Worm (Caenorhabditis elegans): ENCODE measurements around the gene K02D10.1.

The K02D10.1 gene

DNA sequence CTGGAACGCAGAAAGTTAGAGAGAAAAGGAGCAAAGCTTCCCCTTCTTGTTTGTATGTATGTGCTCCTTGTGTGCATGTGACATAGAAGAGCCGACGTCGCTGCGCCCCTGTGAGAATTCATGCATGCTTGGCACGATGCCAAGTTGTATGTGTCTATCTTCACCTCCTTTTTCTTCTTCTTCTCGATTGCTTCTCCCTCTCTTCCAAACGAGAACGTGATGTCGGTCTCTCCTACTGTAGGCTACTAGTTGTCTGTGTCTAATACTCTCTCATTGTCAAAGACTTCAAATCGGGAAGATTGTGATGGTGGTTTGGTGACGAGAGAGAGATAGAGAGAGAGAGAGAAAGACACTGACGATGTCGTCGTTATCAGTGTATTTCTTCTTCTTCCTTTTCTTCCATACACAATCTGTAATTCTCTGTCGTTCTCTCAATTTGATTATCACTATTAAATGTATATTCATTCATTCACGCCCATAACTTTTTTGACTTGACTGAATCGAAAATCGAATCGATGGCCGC is 27.9 kb downstream of the K02D10.1 start (continued):
- TF ChIP-seq rcor-1 (GFP tag; IDR thresholded peaks at IDR 0.05) (no peak), let-526 (GFP tag; IDR thresholded peaks at IDR 0.05) (no peak), Y79H2A.3 (GFP tag; conservative IDR thresholded peaks at IDR 0.05) (no peak), ets-4 (GFP tag; optimal IDR thresholded peaks at IDR 0.05) (peak; percentile 80), madf-8 (GFP tag; conservative IDR thresholded peaks at IDR 0.05) (no peak), lin-35 (GFP tag; optimal IDR thresholded peaks at IDR 0.05) (peak in 1 of 3 experiments; percentile 74), tbp1 (GFP tag; optimal IDR thresholded peaks at IDR 0.05) (peak; percentile 46), F49E8.2 (tag; optimal IDR thresholded peaks at IDR 0.05; ENCODE audit: insufficient read depth) (no peak), Y53F4B.3 (GFP tag; IDR thresholded peaks at IDR 0.05) (no peak), F55B11.4 (tag; optimal IDR thresholded peaks at IDR 0.05; ENCODE audit: borderline replicate concordance, insufficient read depth) (no peak)

DNA sequence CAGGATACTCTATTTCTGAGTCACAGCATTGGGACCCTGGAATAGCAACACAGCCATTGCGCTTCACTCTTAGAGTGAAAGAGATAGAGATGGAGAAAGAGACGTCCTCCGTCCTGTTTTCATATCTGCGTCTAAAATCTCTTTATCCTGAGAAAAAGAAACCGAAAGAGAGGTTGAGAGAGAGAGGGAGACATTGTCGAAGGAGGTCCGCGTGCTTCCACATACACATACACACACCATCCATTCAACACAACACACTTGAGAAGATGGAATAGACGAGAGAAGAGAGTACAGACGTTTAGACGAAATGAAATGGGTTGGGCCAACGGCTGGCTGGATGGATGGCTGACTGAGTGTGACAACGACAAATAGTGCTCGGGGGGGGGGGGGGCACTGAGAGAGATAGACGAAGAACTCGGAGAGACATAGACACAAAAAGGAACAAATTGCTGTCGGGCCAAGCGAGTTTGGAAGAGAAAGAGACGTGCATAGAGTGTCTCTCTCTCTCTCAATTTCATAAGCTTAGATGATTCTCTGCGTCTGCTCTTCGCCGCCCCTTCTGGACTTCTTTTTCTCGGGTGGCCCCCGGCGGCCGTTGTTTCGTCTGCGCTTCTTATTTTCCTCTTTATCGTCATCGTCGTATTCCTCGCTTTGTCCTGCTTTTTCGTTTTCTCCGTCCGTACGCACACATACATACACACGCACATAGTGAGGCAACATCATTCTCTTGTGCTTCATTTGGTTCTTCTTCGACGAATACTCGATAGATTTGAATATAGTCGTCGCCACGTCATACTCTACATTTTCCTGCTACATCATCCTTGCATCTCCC is 30.8 kb downstream of the K02D10.1 start, which contains the start of gene F54F2.6:
Gene F54F2.6, minus strand, starts transcription at position 738 of the 832 bp plus-strand sequence.
- no peak for TF ChIP-seq unc-130 (GFP tag; optimal IDR thresholded peaks at IDR 0.05)
- TF ChIP-seq nfya-1 (tag; optimal IDR thresholded peaks at IDR 0.05; ENCODE audit: borderline replicate concordance, insufficient read depth): no peak
- TF ChIP-seq F55B11.4 (tag; optimal IDR thresholded peaks at IDR 0.05; ENCODE audit: borderline replicate concordance, insufficient read depth): no peak
- TF ChIP-seq nfyb-1 (GFP tag; IDR thresholded peaks at IDR 0.05): 0 out of 2 replicates have a peak, but pooled peaks have one; percentile 50
- TF ChIP-seq ztf-3 (GFP tag; optimal IDR thresholded peaks at IDR 0.05): peak; percentile 53
- TF ChIP-seq ztf-26 (tag; optimal IDR thresholded peaks at IDR 0.05): peak; percentile 51
- peak; percentile 9 for TF ChIP-seq F10E7.11 (tag; optimal IDR thresholded peaks at IDR 0.05)
- TF ChIP-seq hmg-1.2 (GFP tag; IDR thresholded peaks at IDR 0.05): peak; percentile 66
- TF ChIP-seq B0336.3 (GFP tag; IDR thresholded peaks at IDR 0.05): peak; percentile 77
- no peak for TF ChIP-seq F23B12.7 (tag; optimal IDR thresholded peaks at IDR 0.05; ENCODE audit: insufficient read depth)
- TF ChIP-seq lin-40 (tag; optimal IDR thresholded peaks at IDR 0.05): peak; percentile 77
- TF ChIP-seq dpff-1 (tag; optimal IDR thresholded peaks at IDR 0.05): peak; percentile 20
- 0 out of 2 replicates have a peak, but pooled peaks have one; percentile 10 for TF ChIP-seq pbrm-1 (GFP tag; IDR thresholded peaks at IDR 0.05)
- peak; percentile 73; the same call in 1 of the 2 replicates for TF ChIP-seq K11D2.4 (GFP tag; IDR thresholded peaks at IDR 0.05)
- TF ChIP-seq somi-1 (GFP tag; optimal IDR thresholded peaks at IDR 0.05): peak; percentile 91
- TF ChIP-seq attf-5 (GFP tag; optimal IDR thresholded peaks at IDR 0.05): peak; percentile 86
- 0 out of 2 replicates have a peak, but pooled peaks have one; percentile 8 for TF ChIP-seq egl-18 (GFP tag; IDR thresholded peaks at IDR 0.05)
- peak; percentile 83 for TF ChIP-seq egrh-3 (GFP tag; IDR thresholded peaks at IDR 0.05)
- TF ChIP-seq sptf-2 (GFP tag; optimal IDR thresholded peaks at IDR 0.05): no peak
- TF ChIP-seq lin-54 (GFP tag; optimal IDR thresholded peaks at IDR 0.05): peak; percentile 36
- peak; percentile 16 for TF ChIP-seq tlf-1 (GFP tag; optimal IDR thresholded peaks at IDR 0.05)
- peak; percentile 52 for TF ChIP-seq ZK185.1 (tag; optimal IDR thresholded peaks at IDR 0.05; ENCODE audit: poor library complexity, severe bottlenecking)
- TF ChIP-seq C06A6.2 (GFP tag; conservative IDR thresholded peaks at IDR 0.05): peak; percentile 57
- TF ChIP-seq ets-4 (GFP tag; optimal IDR thresholded peaks at IDR 0.05): peak; percentile 42
- peak; percentile 69; the same call in 1 of the 2 replicates for TF ChIP-seq egl-44 (GFP tag; IDR thresholded peaks at IDR 0.05)
- TF ChIP-seq sea-2 (GFP tag; IDR thresholded peaks at IDR 0.05): no peak
- no peak for TF ChIP-seq ama-1 (optimal IDR thresholded peaks at IDR 0.05)
- TF ChIP-seq ama-1 (GFP tag; optimal IDR thresholded peaks at IDR 0.05): peak in 1 of 2 experiments; percentile 23
- peak in 1 of 3 experiments; percentile 78 for TF ChIP-seq lin-35 (GFP tag; optimal IDR thresholded peaks at IDR 0.05)
- TF ChIP-seq gei-17 (GFP tag; optimal IDR thresholded peaks at IDR 0.05): peak; percentile 25
- TF ChIP-seq Y56A3A.18 (GFP tag; IDR thresholded peaks at IDR 0.05): no peak
- peak; percentile 97 for TF ChIP-seq K12H6.12 (tag; optimal IDR thresholded peaks at IDR 0.05)
- peak; percentile 60 for TF ChIP-seq cebp-1 (GFP tag; IDR thresholded peaks at IDR 0.05)
- TF ChIP-seq cebp-1 (tag; optimal IDR thresholded peaks at IDR 0.05): peak; percentile 91
- peak; percentile 82 for TF ChIP-seq chd-7 (tag; optimal IDR thresholded peaks at IDR 0.05)
- 0 out of 2 replicates have a peak, but pooled peaks have one; percentile 12 for TF ChIP-seq ekl-4 (GFP tag; IDR thresholded peaks at IDR 0.05)
- no peak for TF ChIP-seq lsy-27 (tag; optimal IDR thresholded peaks at IDR 0.05; ENCODE audit: borderline replicate concordance, insufficient read depth)

Measured in whole organism, young adult.